Fruit fly (Drosophila melanogaster) whole organism, embryonic: ENCODE measurements around the gene DppIII.

Experiments
- Atf3 ChIP-seq: fragments of 200-800 bp; sonication (Bioruptor generic); optimal IDR thresholded peaks from 3 replicates; lab custom pipeline; 2016; ENCODE audit warnings: missing biosample characterization, missing genetic modification characterization
- Blimp-1 ChIP-seq: fragments of 200-800 bp; sonication (Bioruptor generic); optimal IDR thresholded peaks from 3 replicates; lab custom pipeline; 2018; ENCODE audit warnings: missing biosample characterization, missing genetic modification characterization, mild to moderate bottlenecking, moderate library complexity, missing genetic modification reagents
- C15 ChIP-seq: fragments of 200-800 bp; sonication (Bioruptor generic); IDR thresholded peaks from 3 replicates; pipeline ENCODE4 v1.3.6; 2022; ENCODE audit warnings: missing biosample characterization, missing genetic modification characterization
- CG10209 ChIP-seq: fragments of 200-800 bp; sonication (Bioruptor generic); optimal IDR thresholded peaks from 3 replicates; lab custom pipeline; 2017; ENCODE audit warnings: missing biosample characterization, mild to moderate bottlenecking, missing genetic modification characterization, missing genetic modification reagents
- CG10959 ChIP-seq: fragments of 200-800 bp; sonication (Bioruptor generic); IDR thresholded peaks from 2 replicates; pipeline ENCODE4 v1.3.6; 2022; ENCODE audit warnings: missing biosample characterization, missing genetic modification characterization
- CG12299 ChIP-seq: fragments of 200-800 bp; sonication (Bioruptor generic); optimal IDR thresholded peaks from 2 replicates; lab custom pipeline; 2018; ENCODE audit warnings: missing biosample characterization, mild to moderate bottlenecking, missing genetic modification characterization
- CG14441 ChIP-seq: fragments of 200-800 bp; sonication (Bioruptor generic); IDR thresholded peaks from 2 replicates; pipeline ENCODE4 v1.3.6; 2022; ENCODE audit warnings: missing biosample characterization, missing genetic modification characterization
- CG14710 ChIP-seq: fragments of 200-800 bp; sonication (Bioruptor generic); optimal IDR thresholded peaks from 3 replicates; lab custom pipeline; 2019; ENCODE audit warnings: missing biosample characterization, mild to moderate bottlenecking, missing genetic modification characterization, moderate library complexity
- CG15011 ChIP-seq: fragments of 200-800 bp; sonication (Bioruptor generic); optimal IDR thresholded peaks from 3 replicates; lab custom pipeline; 2018; ENCODE audit warnings: missing biosample characterization, mild to moderate bottlenecking, missing genetic modification characterization
- CG1529 ChIP-seq: fragments of 200-800 bp; sonication (Bioruptor generic); optimal IDR thresholded peaks from 3 replicates; lab custom pipeline; 2018; ENCODE audit warnings: missing biosample characterization, missing genetic modification characterization
- CG15601 ChIP-seq: fragments of 200-800 bp; sonication (Bioruptor generic); optimal IDR thresholded peaks from 3 replicates; lab custom pipeline; 2019; ENCODE audit warnings: missing biosample characterization, mild to moderate bottlenecking, missing genetic modification characterization, moderate library complexity
- CG1603 ChIP-seq: fragments of 200-800 bp; sonication (Bioruptor generic); optimal IDR thresholded peaks from 2 replicates; lab custom pipeline; 2019; ENCODE audit warnings: missing biosample characterization, mild to moderate bottlenecking, missing genetic modification characterization, moderate library complexity
- CG1792 ChIP-seq: fragments of 200-800 bp; sonication (Bioruptor generic); optimal IDR thresholded peaks from 2 replicates; lab custom pipeline; 2016; ENCODE audit warnings: missing biosample characterization, missing genetic modification characterization
- CG1832 ChIP-seq: fragments of 200-800 bp; sonication (Bioruptor generic); optimal IDR thresholded peaks from 2 replicates; lab custom pipeline; 2017; ENCODE audit warnings: missing biosample characterization, mild to moderate bottlenecking, missing genetic modification characterization, inconsistent platforms
- CG2116 ChIP-seq: fragments of 200-800 bp; sonication (Bioruptor generic); optimal IDR thresholded peaks from 3 replicates; lab custom pipeline; 2018; ENCODE audit warnings: missing biosample characterization, mild to moderate bottlenecking, missing genetic modification characterization
- CG30020 ChIP-seq: fragments of 200-800 bp; optimal IDR thresholded peaks from 2 replicates; lab custom pipeline; 2019; ENCODE audit warnings: missing biosample characterization, mild to moderate bottlenecking, missing genetic modification characterization, moderate library complexity
- CG3163 ChIP-seq: fragments of 200-800 bp; sonication (Bioruptor generic); optimal IDR thresholded peaks from 3 replicates; lab custom pipeline; 2016; ENCODE audit warnings: missing biosample characterization, missing genetic modification characterization
- CG3407 ChIP-seq: fragments of 200-800 bp; sonication (Bioruptor generic); optimal IDR thresholded peaks from 2 replicates; lab custom pipeline; 2018; ENCODE audit warnings: missing biosample characterization, mild to moderate bottlenecking, missing genetic modification characterization
- CG6175 ChIP-seq: fragments of 200-800 bp; sonication (Bioruptor generic); IDR thresholded peaks from 3 replicates; pipeline ENCODE4 v1.3.6; 2022; ENCODE audit warnings: missing biosample characterization, missing genetic modification characterization
- CG7556 ChIP-seq: fragments of 200-800 bp; sonication (Bioruptor generic); optimal IDR thresholded peaks from 2 replicates; lab custom pipeline; 2017; ENCODE audit warnings: missing biosample characterization, mild to moderate bottlenecking, missing genetic modification characterization
- CG8359 ChIP-seq: fragments of 200-800 bp; sonication (Bioruptor generic); optimal IDR thresholded peaks from 2 replicates; lab custom pipeline; 2017; ENCODE audit warnings: missing biosample characterization, mild to moderate bottlenecking, missing genetic modification characterization, borderline replicate concordance
- CG9876 ChIP-seq: fragments of 200-800 bp; sonication (Bioruptor generic); optimal IDR thresholded peaks from 2 replicates; lab custom pipeline; 2016; ENCODE audit warnings: missing biosample characterization, missing genetic modification characterization
- CHES-1-like ChIP-seq: fragments of 200-800 bp; sonication (Bioruptor generic); optimal IDR thresholded peaks from 2 replicates; lab custom pipeline; 2016; ENCODE audit warnings: missing biosample characterization, missing genetic modification characterization
- Fer1 ChIP-seq: fragments of 200-800 bp; sonication (Bioruptor generic); optimal IDR thresholded peaks from 2 replicates; lab custom pipeline; 2017; ENCODE audit warnings: missing biosample characterization, mild to moderate bottlenecking, missing genetic modification characterization
- HHEX ChIP-seq: fragments of 200-800 bp; sonication (Bioruptor generic); optimal IDR thresholded peaks from 3 replicates; lab custom pipeline; 2017; ENCODE audit warnings: missing biosample characterization, mild to moderate bottlenecking, missing genetic modification characterization, missing genetic modification reagents
- Kr ChIP-seq: fragments of 200-800 bp; sonication (Bioruptor generic); optimal IDR thresholded peaks from 2 replicates; lab custom pipeline; 2017; ENCODE audit warnings: missing biosample characterization, mild to moderate bottlenecking, missing genetic modification characterization
- MESR4 ChIP-seq: fragments of 200-800 bp; sonication (Bioruptor generic); optimal IDR thresholded peaks from 2 replicates; lab custom pipeline; 2018; ENCODE audit warnings: missing biosample characterization, mild to moderate bottlenecking, missing genetic modification characterization, moderate library complexity
- Meics ChIP-seq: fragments of 200-800 bp; sonication (Bioruptor generic); optimal IDR thresholded peaks from 2 replicates; lab custom pipeline; 2017; ENCODE audit warnings: missing biosample characterization, mild to moderate bottlenecking, missing genetic modification characterization
- Mrtf ChIP-seq: fragments of 200-800 bp; sonication (Bioruptor generic); IDR thresholded peaks from 3 replicates; pipeline ENCODE4 v1.3.6; 2022; ENCODE audit warnings: missing biosample characterization, missing genetic modification characterization
- NC2β ChIP-seq: fragments of 200-800 bp; sonication (Bioruptor generic); optimal IDR thresholded peaks from 2 replicates; lab custom pipeline; 2016; ENCODE audit warnings: missing biosample characterization, missing genetic modification characterization
- NK7.1 ChIP-seq: fragments of 200-800 bp; sonication (Bioruptor generic); optimal IDR thresholded peaks from 3 replicates; lab custom pipeline; 2016; ENCODE audit warnings: missing biosample characterization, missing genetic modification characterization
- Nf-YC ChIP-seq: fragments of 200-800 bp; optimal IDR thresholded peaks from 3 replicates; lab custom pipeline; 2019; ENCODE audit warnings: missing biosample characterization, mild to moderate bottlenecking, missing genetic modification characterization, moderate library complexity
- al ChIP-seq: fragments of 200-800 bp; sonication (Bioruptor generic); IDR thresholded peaks from 2 replicates; pipeline ENCODE4 v1.3.6; 2022; ENCODE audit warnings: missing biosample characterization, missing genetic modification characterization
- bcd ChIP-seq: fragments of 200-800 bp; sonication (Bioruptor generic); optimal IDR thresholded peaks from 2 replicates; lab custom pipeline; 2017; ENCODE audit warnings: missing biosample characterization, mild to moderate bottlenecking, missing genetic modification characterization
- cad ChIP-seq: fragments of >200 bp; optimal IDR thresholded peaks from 2 replicates; lab custom pipeline; 2017; ENCODE audit warnings: missing biosample characterization, missing genetic modification characterization
- crp ChIP-seq, 2 experiments: fragments of 200-800 bp; sonication (Bioruptor generic); optimal IDR thresholded peaks; 2 replicates in 1 of 2; 3 replicates in 1 of 2; lab custom pipeline; 2017; ENCODE audit warnings: missing biosample characterization in 2 of 2, missing genetic modification characterization in 2 of 2, mild to moderate bottlenecking in 1 of 2, moderate library complexity in 1 of 2
- dmrt99B ChIP-seq: fragments of 200-800 bp; sonication (Bioruptor generic); optimal IDR thresholded peaks from 2 replicates; lab custom pipeline; 2018; ENCODE audit warnings: missing biosample characterization, mild to moderate bottlenecking, missing genetic modification characterization, moderate library complexity
- eve ChIP-seq, 2 experiments: fragments of >200 bp; optimal IDR thresholded peaks; 2 replicates each; lab custom pipeline; 2017; ENCODE audit warnings: missing biosample characterization in 2 of 2, missing genetic modification characterization in 2 of 2
- gsb ChIP-seq: fragments of 200-800 bp; sonication (Bioruptor generic); IDR thresholded peaks from 2 replicates; pipeline ENCODE4 v1.3.6; 2022; ENCODE audit warnings: missing biosample characterization, missing genetic modification characterization
- gt ChIP-seq: fragments of 200-800 bp; sonication (Bioruptor generic); IDR thresholded peaks from 2 replicates; pipeline ENCODE4 v1.3.6; 2022; ENCODE audit warnings: missing biosample characterization, missing genetic modification characterization
- hb ChIP-seq: fragments of 200-800 bp; sonication (Bioruptor generic); IDR thresholded peaks from 3 replicates; pipeline ENCODE4 v1.3.6; 2022; ENCODE audit warnings: missing biosample characterization, missing genetic modification characterization; ENCODE audit not compliant: partially characterized antibody
- ind ChIP-seq: fragments of 200-800 bp; sonication (Bioruptor generic); optimal IDR thresholded peaks from 3 replicates; lab custom pipeline; 2016; ENCODE audit warnings: missing biosample characterization, missing genetic modification characterization
- kah ChIP-seq: fragments of 200-800 bp; sonication (Bioruptor generic); optimal IDR thresholded peaks from 2 replicates; lab custom pipeline; 2018; ENCODE audit warnings: missing biosample characterization, mild to moderate bottlenecking, missing genetic modification characterization
- odd ChIP-seq: fragments of 200-800 bp; sonication (Bioruptor generic); optimal IDR thresholded peaks from 2 replicates; lab custom pipeline; 2017; ENCODE audit warnings: missing biosample characterization, mild to moderate bottlenecking, missing genetic modification characterization
- pnt ChIP-seq: fragments of 200-800 bp; sonication (Bioruptor generic); optimal IDR thresholded peaks from 3 replicates; lab custom pipeline; 2016; ENCODE audit warnings: missing biosample characterization, missing genetic modification characterization
- salm ChIP-seq: fragments of 200-800 bp; sonication (Bioruptor generic); optimal IDR thresholded peaks from 2 replicates; lab custom pipeline; 2018; ENCODE audit warnings: missing biosample characterization, mild to moderate bottlenecking, missing genetic modification characterization
- sens-2 ChIP-seq: fragments of 200-800 bp; sonication (Bioruptor generic); IDR thresholded peaks from 2 replicates; pipeline ENCODE4 v1.3.6; 2022; ENCODE audit warnings: missing biosample characterization, missing genetic modification characterization
- slbo ChIP-seq: fragments of 200-800 bp; sonication (Bioruptor generic); IDR thresholded peaks from 2 replicates; pipeline ENCODE4 v1.3.6; 2022; ENCODE audit warnings: missing biosample characterization, missing genetic modification characterization
- trem ChIP-seq: fragments of 200-800 bp; optimal IDR thresholded peaks from 3 replicates; lab custom pipeline; 2019; ENCODE audit warnings: missing biosample characterization, mild to moderate bottlenecking, missing genetic modification characterization, moderate library complexity
- tup ChIP-seq: fragments of 200-800 bp; sonication (Bioruptor generic); optimal IDR thresholded peaks from 2 replicates; lab custom pipeline; 2016; ENCODE audit warnings: missing biosample characterization, mild to moderate bottlenecking, missing genetic modification characterization, moderate library complexity
- zfh2 ChIP-seq: fragments of 200-800 bp; sonication (Bioruptor generic); optimal IDR thresholded peaks from 2 replicates; lab custom pipeline; 2016; ENCODE audit warnings: missing biosample characterization, missing genetic modification characterization

DppIII gene

dm6 chr3R:8354458-8354857 lies 10.3 kb downstream of the DppIII start (continued):
- TF ChIP-seq al (GFP tag; lab: Robert Waterston, UW) (peak; percentile 55; the same call in 1 of the 2 replicates), eve (GFP tag; optimal IDR thresholded peaks at IDR 0.05; lab: Kevin White, UChicago) (no peak), NC2β (GFP tag; lab: Kevin White, UChicago) (no peak), Nf-YC (tag; lab: Kevin White, UChicago) (no peak), CG30020 (no peak), NK7.1 (GFP tag; lab: Kevin White, UChicago) (no peak), CG9876 (no peak), C15 (GFP tag; lab: Robert Waterston, UW) (no peak), cad (GFP tag; lab: Kevin White, UChicago) (no peak), CG8359 (GFP tag; lab: Kevin White, UChicago) (no peak), CG12299 (tag; lab: Kevin White, UChicago) (no peak), hb (GFP tag; lab: Robert Waterston, UW) (no peak), pnt (GFP tag; lab: Kevin White, UChicago) (no peak), sens-2 (GFP tag; lab: Robert Waterston, UW) (peak; percentile 24; the same call in 1 of the 2 replicates), Atf3 (GFP tag; lab: Kevin White, UChicago) (no peak), odd (GFP tag; lab: Kevin White, UChicago) (no peak), CG14710 (no peak), slbo (GFP tag; lab: Robert Waterston, UW) (peak; percentile 82), tup (GFP tag; lab: Kevin White, UChicago) (no peak), kah (no peak), Kr (GFP tag; lab: Kevin White, UChicago) (no peak), CG3163 (GFP tag; lab: Kevin White, UChicago) (no peak), Fer1 (GFP tag; lab: Kevin White, UChicago) (peak; percentile 3), bcd (no peak), ind (GFP tag; lab: Kevin White, UChicago) (peak; percentile 40), gsb (GFP tag; lab: Robert Waterston, UW) (peak; percentile 64; the same call in 1 of the 2 replicates), salm (no peak), CHES-1-like (GFP tag; lab: Kevin White, UChicago) (no peak), crp (GFP tag; optimal IDR thresholded peaks at IDR 0.05; lab: Kevin White, UChicago) (no peak), Blimp-1 (GFP tag; lab: Kevin White, UChicago) (peak; percentile 15), CG7556 (GFP tag; lab: Kevin White, UChicago) (no peak), CG6175 (GFP tag; lab: Robert Waterston, UW) (peak; percentile 38; the same call in 2 of the 3 replicates), CG1603 (peak; percentile 49), CG15011 (GFP tag; lab: Kevin White, UChicago) (no peak), trem (tag; lab: Kevin White, UChicago) (no peak), MESR4 (no peak), CG14441 (GFP tag; lab: Robert Waterston, UW) (peak; percentile 82), CG15601 (tag; lab: Kevin White, UChicago) (no peak), Meics (GFP tag; lab: Kevin White, UChicago) (peak; percentile 56), zfh2 (GFP tag; lab: Kevin White, UChicago) (no peak), dmrt99B (tag; lab: Kevin White, UChicago) (peak; percentile 52), HHEX (GFP tag; lab: Kevin White, UChicago) (peak; percentile 43), CG2116 (GFP tag; lab: Kevin White, UChicago) (no peak), CG1832 (GFP tag; lab: Kevin White, UChicago) (no peak), CG10209 (GFP tag; lab: Kevin White, UChicago) (peak; percentile 32), CG10959 (no peak), CG1529 (GFP tag; lab: Kevin White, UChicago) (no peak), CG3407 (GFP tag; lab: Kevin White, UChicago) (peak; percentile 39), CG1792 (GFP tag; lab: Kevin White, UChicago) (no peak), gt (GFP tag; lab: Robert Waterston, UW) (no peak), Mrtf (GFP tag; lab: Robert Waterston, UW) (no peak)
